Worm (Caenorhabditis elegans) whole organism, L4 larva: ENCODE data around the gene W09G10.9.
A peak's percentile ranks its signal among the peaks of the same experiment; 100 is the strongest.

Source experiments
- D1046.2 ChIP-seq: fragments of 200-800 bp; sonication (Bioruptor generic); IDR thresholded peaks from 2 replicates; pipeline ENCODE4 v1.3.6; 2022; ENCODE audit warnings: missing genetic modification characterization, missing compliant biosample characterization
- F10B5.3 ChIP-seq: sonication (generic microtip); optimal IDR thresholded peaks from 2 replicates; lab custom pipeline; 2016; ENCODE audit warnings: mild to moderate bottlenecking, missing genetic modification characterization, missing compliant biosample characterization
- F26F4.8 ChIP-seq: fragments of 200-800 bp; sonication (Bioruptor generic); conservative IDR thresholded peaks from 2 replicates; pipeline ENCODE4 v1.3.6; 2022; ENCODE audit warnings: missing genetic modification characterization, missing compliant biosample characterization
- F37D6.2 ChIP-seq: sonication (generic microtip); optimal IDR thresholded peaks from 2 replicates; lab custom pipeline; 2016; ENCODE audit warnings: mild to moderate bottlenecking, missing genetic modification characterization, missing compliant biosample characterization
- F49E8.2 ChIP-seq: sonication (generic microtip); optimal IDR thresholded peaks from 2 replicates; lab custom pipeline; 2016; ENCODE audit warnings: missing compliant biosample characterization, mild to moderate bottlenecking, missing genetic modification characterization, borderline replicate concordance
- T20F7.1 ChIP-seq: fragments of 200-800 bp; sonication (Bioruptor generic); optimal IDR thresholded peaks from 2 replicates; lab custom pipeline; 2018; ENCODE audit warnings: mild to moderate bottlenecking, missing genetic modification characterization, missing compliant biosample characterization
- Y75B8A.6 ChIP-seq: fragments of 200-800 bp; sonication (Bioruptor generic); IDR thresholded peaks from 2 replicates; pipeline ENCODE4 v1.3.6; 2022; ENCODE audit warnings: missing genetic modification reagents, missing genetic modification characterization, missing compliant biosample characterization
- ZK337.2 ChIP-seq: fragments of 200-800 bp; sonication (Bioruptor generic); IDR thresholded peaks from 2 replicates; pipeline ENCODE4 v1.3.6; 2022; ENCODE audit warnings: missing genetic modification reagents, missing genetic modification characterization, missing compliant biosample characterization
- aly-2 ChIP-seq: sonication (generic microtip); optimal IDR thresholded peaks from 2 replicates; lab custom pipeline; 2018; ENCODE audit warnings: missing biosample characterization, missing genetic modification characterization
- arid-1 ChIP-seq: fragments of 200-800 bp; sonication (Bioruptor generic); conservative IDR thresholded peaks from 2 replicates; pipeline ENCODE4 v1.3.6; 2022; ENCODE audit warnings: missing genetic modification reagents, missing genetic modification characterization, missing compliant biosample characterization
- attf-4 ChIP-seq: sonication (generic microtip); optimal IDR thresholded peaks from 3 replicates; lab custom pipeline; 2017; ENCODE audit warnings: missing biosample characterization, missing genetic modification characterization
- ceh-32 ChIP-seq: sonication (generic microtip); optimal IDR thresholded peaks from 2 replicates; lab custom pipeline; 2016; ENCODE audit warnings: mild to moderate bottlenecking, missing genetic modification characterization, missing compliant biosample characterization; ENCODE audit not compliant: poor library complexity
- ceh-44 ChIP-seq: fragments of 200-800 bp; sonication (Bioruptor generic); IDR thresholded peaks from 2 replicates; pipeline ENCODE4 v1.3.6; 2022; ENCODE audit warnings: missing genetic modification reagents, missing genetic modification characterization, missing compliant biosample characterization
- ceh-62 ChIP-seq: sonication (generic microtip); optimal IDR thresholded peaks from 2 replicates; lab custom pipeline; 2017; ENCODE audit warnings: missing biosample characterization, missing genetic modification characterization
- daf-8 ChIP-seq: fragments of 200-800 bp; sonication (Bioruptor generic); IDR thresholded peaks from 2 replicates; pipeline ENCODE4 v1.3.6; 2022; ENCODE audit warnings: missing genetic modification characterization, missing compliant biosample characterization
- dmd-6 ChIP-seq: fragments of 200-800 bp; sonication (Bioruptor generic); IDR thresholded peaks from 2 replicates; pipeline ENCODE4 v1.3.6; 2022; ENCODE audit warnings: missing genetic modification reagents, missing genetic modification characterization, missing compliant biosample characterization
- dmd-8 ChIP-seq: fragments of 200-800 bp; sonication (Bioruptor generic); IDR thresholded peaks from 2 replicates; pipeline ENCODE4 v1.3.6; 2022; ENCODE audit warnings: missing genetic modification characterization, missing compliant biosample characterization
- dpl-1 ChIP-seq: fragments of 150-350 bp; optimal IDR thresholded peaks from 2 replicates; lab custom pipeline; 2014; ENCODE audit warnings: missing biosample characterization, missing genetic modification reagents, missing genetic modification characterization
- dve-1 ChIP-seq: sonication (generic microtip); optimal IDR thresholded peaks from 2 replicates; lab custom pipeline; 2017; ENCODE audit warnings: antibody characterized with exemption, mild to moderate bottlenecking, missing genetic modification characterization, missing compliant biosample characterization; ENCODE audit not compliant: insufficient read depth
- hif-1 ChIP-seq, 2 experiments: sonication (generic microtip); optimal IDR thresholded peaks; 2 replicates each; lab custom pipeline; 2016 to 2017; ENCODE audit warnings: missing compliant biosample characterization in 2 of 2, missing genetic modification characterization in 2 of 2, missing genetic modification reagents in 2 of 2, missing genotype in 2 of 2, mild to moderate bottlenecking in 1 of 2
- hlh-11 ChIP-seq: fragments of 200-800 bp; sonication (Bioruptor generic); optimal IDR thresholded peaks from 2 replicates; lab custom pipeline; 2018; ENCODE audit warnings: mild to moderate bottlenecking, missing genetic modification characterization, missing compliant biosample characterization
- jun-1 ChIP-seq: fragments of 150-350 bp; optimal IDR thresholded peaks from 2 replicates; lab custom pipeline; 2014; ENCODE audit warnings: missing biosample characterization, missing genetic modification reagents, missing genetic modification characterization
- lim-7 ChIP-seq: fragments of 200-800 bp; sonication (Bioruptor generic); IDR thresholded peaks from 2 replicates; pipeline ENCODE4 v1.3.6; 2022; ENCODE audit warnings: missing genetic modification characterization, missing compliant biosample characterization
- lin-1 ChIP-seq: fragments of 200-800 bp; sonication (Bioruptor generic); IDR thresholded peaks from 2 replicates; pipeline ENCODE4 v1.3.6; 2022; ENCODE audit warnings: missing genetic modification reagents, missing genetic modification characterization, missing compliant biosample characterization
- lir-3 ChIP-seq: sonication (generic microtip); optimal IDR thresholded peaks from 2 replicates; lab custom pipeline; 2016; ENCODE audit warnings: mild to moderate bottlenecking, missing genetic modification characterization, missing compliant biosample characterization
- madf-5 ChIP-seq, 2 experiments: fragments of 200-800 bp; sonication (Bioruptor generic); IDR thresholded peaks; 2 replicates each; pipeline ENCODE4 v1.3.6; 2022; ENCODE audit warnings: missing compliant biosample characterization in 2 of 2, missing genetic modification characterization in 2 of 2
- mdt-29 ChIP-seq: fragments of 200-800 bp; sonication (Bioruptor generic); IDR thresholded peaks from 2 replicates; pipeline ENCODE4 v1.3.6; 2022; ENCODE audit warnings: missing genetic modification reagents, missing genetic modification characterization, missing compliant biosample characterization
- mep-1 ChIP-seq: fragments of 150-350 bp; sonication (generic microtip); optimal IDR thresholded peaks from 3 replicates; lab custom pipeline; 2014; ENCODE audit warnings: missing biosample characterization, missing genetic modification characterization
- mes-2 ChIP-seq: sonication (generic microtip); optimal IDR thresholded peaks from 2 replicates; lab custom pipeline; 2016; ENCODE audit warnings: missing genotype, mild to moderate bottlenecking, missing genetic modification characterization, missing compliant biosample characterization; ENCODE audit not compliant: poor library complexity, severe bottlenecking
- mxl-2 ChIP-seq: fragments of 200-800 bp; sonication (Bioruptor generic); conservative IDR thresholded peaks from 2 replicates; pipeline ENCODE4 v1.3.6; 2022; ENCODE audit warnings: missing genetic modification reagents, missing genetic modification characterization, missing compliant biosample characterization
- mxl-3 ChIP-seq: fragments of 200-800 bp; sonication (Bioruptor generic); optimal IDR thresholded peaks from 2 replicates; lab custom pipeline; 2018; ENCODE audit warnings: mild to moderate bottlenecking, missing genetic modification characterization, missing compliant biosample characterization
- nhr-10 ChIP-seq: fragments of 150-350 bp; optimal IDR thresholded peaks from 2 replicates; lab custom pipeline; 2014; ENCODE audit warnings: missing biosample characterization, missing genetic modification characterization
- nhr-102 ChIP-seq: sonication (generic microtip); optimal IDR thresholded peaks from 2 replicates; lab custom pipeline; 2016; ENCODE audit warnings: mild to moderate bottlenecking, missing genetic modification characterization, moderate library complexity, missing compliant biosample characterization
- nhr-25 ChIP-seq: sonication (generic microtip); optimal IDR thresholded peaks from 2 replicates; lab custom pipeline; 2017; ENCODE audit warnings: missing genetic modification characterization, mild to moderate bottlenecking, missing compliant biosample characterization, antibody characterized with exemption, moderate library complexity, borderline replicate concordance; ENCODE audit not compliant: insufficient read depth
- nhr-48 ChIP-seq: sonication (generic microtip); optimal IDR thresholded peaks from 2 replicates; lab custom pipeline; 2016; ENCODE audit warnings: mild to moderate bottlenecking, missing genetic modification characterization, missing compliant biosample characterization
- nhr-77 ChIP-seq: fragments of 150-350 bp; optimal IDR thresholded peaks from 2 replicates; lab custom pipeline; 2014; ENCODE audit warnings: missing biosample characterization, missing genetic modification characterization
- php-3 ChIP-seq: fragments of 200-800 bp; sonication (Bioruptor generic); IDR thresholded peaks from 2 replicates; pipeline ENCODE4 v1.3.6; 2022; ENCODE audit warnings: missing genetic modification reagents, missing genetic modification characterization, missing compliant biosample characterization
- pqm-1 ChIP-seq: sonication (generic microtip); optimal IDR thresholded peaks from 2 replicates; lab custom pipeline; 2017; ENCODE audit warnings: missing biosample characterization, missing genetic modification characterization
- rbr-2 ChIP-seq: sonication (generic microtip); optimal IDR thresholded peaks from 2 replicates; lab custom pipeline; 2016; ENCODE audit warnings: missing genotype, missing genetic modification characterization, missing compliant biosample characterization
- set-16 ChIP-seq: fragments of 200-800 bp; sonication (Bioruptor generic); IDR thresholded peaks from 2 replicates; pipeline ENCODE4 v1.3.6; 2022; ENCODE audit warnings: missing genetic modification reagents, missing genetic modification characterization, missing compliant biosample characterization
- tra-1 ChIP-seq: fragments of 200-800 bp; sonication (Bioruptor generic); IDR thresholded peaks from 2 replicates; pipeline ENCODE4 v1.3.6; 2022; ENCODE audit warnings: missing genetic modification reagents, missing genetic modification characterization, missing compliant biosample characterization
- unc-130 ChIP-seq: sonication (generic microtip); optimal IDR thresholded peaks from 2 replicates; lab custom pipeline; 2016; ENCODE audit warnings: missing genetic modification reagents, missing genetic modification characterization, missing compliant biosample characterization
- zag-1 ChIP-seq: fragments of 150-350 bp; optimal IDR thresholded peaks from 2 replicates; lab custom pipeline; 2014; ENCODE audit warnings: missing biosample characterization, missing genetic modification characterization
- zfp-3 ChIP-seq: fragments of 200-800 bp; sonication (Bioruptor generic); conservative IDR thresholded peaks from 2 replicates; pipeline ENCODE4 v1.3.6; 2022; ENCODE audit warnings: missing genetic modification reagents, missing genetic modification characterization, missing compliant biosample characterization
- zip-11 ChIP-seq: fragments of 200-800 bp; sonication (Bioruptor generic); IDR thresholded peaks from 2 replicates; pipeline ENCODE4 v1.3.6; 2022; ENCODE audit warnings: missing genetic modification characterization, missing compliant biosample characterization
- ztf-11 ChIP-seq: fragments of 150-350 bp; optimal IDR thresholded peaks from 2 replicates; lab custom pipeline; 2014; ENCODE audit warnings: missing biosample characterization, missing genetic modification characterization

W09G10.9 gene

DNA sequence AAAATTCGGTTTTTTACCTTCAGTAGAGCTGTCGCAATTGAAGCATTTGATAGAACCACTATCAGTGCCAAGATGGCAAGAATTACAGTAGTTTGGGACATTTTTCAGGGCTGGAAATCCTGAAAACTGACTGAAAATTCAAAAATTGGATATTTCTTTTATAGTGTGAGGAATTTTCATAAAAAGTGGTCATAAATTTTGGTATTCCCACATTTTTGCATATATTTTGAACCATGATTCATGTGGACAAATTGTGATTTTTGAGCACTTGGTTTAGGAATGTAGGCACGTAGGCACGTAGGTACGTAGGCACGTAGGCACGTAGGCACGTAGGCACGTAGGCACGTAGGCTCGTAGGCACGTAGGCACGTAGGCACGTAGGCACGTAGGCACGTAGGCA lies 9.4 kb upstream of the W09G10.9 start, which contains the start of gene Y49F6B.19:
Gene Y49F6B.19, minus strand, starts transcription at position 101 of the 400 bp plus-strand sequence.
- TF ChIP-seq tra-1 (0 out of 2 replicates have a peak, but pooled peaks have one; percentile 19), attf-4 (tag; lab: Kevin White, UChicago) (no peak), mdt-29 (GFP tag; lab: Robert Waterston, UW) (no peak)

ce11 chrII:3514631-3515030 lies 7.0 kb upstream of the W09G10.9 start, which contains the start of gene srz-5:
TSS of gene srz-5 (minus strand) at chrII:3514731.
- TF ChIP-seq nhr-102 (tag; lab: Kevin White, UChicago) (no peak), zag-1 (tag; lab: Kevin White, UChicago) (no peak), pqm-1 (tag; lab: Kevin White, UChicago) (no peak), ceh-44 (GFP tag; lab: Robert Waterston, UW) (no peak), ztf-11 (no peak), dmd-6 (GFP tag; lab: Robert Waterston, UW) (no peak), D1046.2 (GFP tag; lab: Robert Waterston, UW) (no peak), dve-1 (tag; lab: Kevin White, UChicago) (no peak), nhr-48 (no peak), daf-8 (GFP tag; lab: Robert Waterston, UW) (no peak), nhr-77 (no peak), mep-1 (tag; lab: Kevin White, UChicago) (no peak), mes-2 (no peak), zfp-3 (GFP tag; lab: Robert Waterston, UW) (no peak), aly-2 (tag; lab: Kevin White, UChicago) (no peak), nhr-10 (tag; lab: Kevin White, UChicago) (no peak)
- TF ChIP-seq, all 104 proteins: peak for 0

ce11 chrII:3515384-3516053 lies 6.1 kb upstream of the W09G10.9 start, which contains the start of the genes Y49F6B.14 and clec-125:
TSS of gene Y49F6B.14 (minus strand) at chrII:3515484.
TSS of gene clec-125 (plus strand) at chrII:3516003.
- TF ChIP-seq zip-11, result no peak
- TF ChIP-seq unc-130, result no peak
- TF ChIP-seq T20F7.1, result no peak
- no peak for TF ChIP-seq ZK337.2 (GFP tag; lab: Robert Waterston, UW)
- TF ChIP-seq dmd-8 (GFP tag; lab: Robert Waterston, UW), result no peak
- no peak for TF ChIP-seq F49E8.2 (tag; lab: Kevin White, UChicago)
- TF ChIP-seq lin-1 (GFP tag; lab: Robert Waterston, UW), result no peak
- no peak for TF ChIP-seq F10B5.3
- TF ChIP-seq mep-1 (tag; lab: Kevin White, UChicago), result no peak
- no peak for TF ChIP-seq nhr-10 (tag; lab: Kevin White, UChicago)
- TF ChIP-seq F37D6.2, result no peak
- no peak for TF ChIP-seq rbr-2 (tag; lab: Kevin White, UChicago)
- no peak for TF ChIP-seq hif-1 (tag; optimal IDR thresholded peaks at IDR 0.05; lab: Kevin White, UChicago)
- no peak for TF ChIP-seq F26F4.8
- no peak for TF ChIP-seq lir-3 (tag; lab: Kevin White, UChicago)
- no peak for TF ChIP-seq zfp-3 (GFP tag; lab: Robert Waterston, UW)
- TF ChIP-seq lim-7 (GFP tag; lab: Robert Waterston, UW), result no peak
- no peak for TF ChIP-seq jun-1 (tag; lab: Kevin White, UChicago)
- TF ChIP-seq mxl-2 (GFP tag; lab: Robert Waterston, UW), result no peak

DNA sequence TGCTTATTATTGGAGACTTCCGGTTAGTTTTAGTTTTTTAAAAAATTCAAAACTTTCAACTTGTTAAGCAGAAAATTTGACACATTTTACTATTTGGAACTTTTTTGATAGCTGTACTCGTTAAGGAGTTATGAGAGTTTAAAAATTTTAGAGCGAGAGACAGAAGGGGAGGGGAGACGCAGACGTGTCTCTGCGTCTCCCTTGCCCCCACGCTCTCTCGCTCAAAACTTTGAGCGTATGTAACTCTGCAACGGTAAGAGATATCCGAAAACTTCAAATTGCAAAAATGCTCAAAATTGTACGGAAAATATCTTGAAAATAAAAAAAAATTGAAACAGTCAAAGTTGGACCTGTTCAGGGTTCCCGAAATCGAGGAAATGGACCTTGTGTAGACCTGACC lies 5.4 kb upstream of the W09G10.9 start:
- TF ChIP-seq arid-1, result no peak
- TF ChIP-seq mxl-2 (GFP tag; lab: Robert Waterston, UW), result no peak
- no peak for TF ChIP-seq Y75B8A.6
- TF ChIP-seq ceh-32 (tag; lab: Kevin White, UChicago), result no peak
- no peak for TF ChIP-seq ceh-62 (tag; lab: Kevin White, UChicago)
- TF ChIP-seq F10B5.3, result no peak
- no peak for TF ChIP-seq hlh-11 (tag; lab: Kevin White, UChicago)
- TF ChIP-seq php-3 (GFP tag; lab: Robert Waterston, UW), result no peak
- TF ChIP-seq set-16, result no peak
- TF ChIP-seq aly-2 (tag; lab: Kevin White, UChicago), result no peak
- TF ChIP-seq madf-5 (GFP tag; IDR thresholded peaks at IDR 0.05; lab: Robert Waterston, UW), result no peak
- no peak for TF ChIP-seq attf-4 (tag; lab: Kevin White, UChicago)
- no peak for TF ChIP-seq dpl-1 (GFP tag; lab: Kevin White, UChicago)
- TF ChIP-seq nhr-25, result no peak
- TF ChIP-seq mxl-3 (GFP tag; lab: Kevin White, UChicago), result no peak
